Worm (Caenorhabditis elegans): Measurements from ENCODE around the gene B0432.7.

B0432.7 gene

ce11 chrII:285627-286550 lies 12.1 kb upstream of the B0432.7 start, which contains the start of gene B0432.10 (continued):
- TF ChIP-seq nhr-77 (tag; optimal IDR thresholded peaks at IDR 0.05): peak; percentile 38
- TF ChIP-seq rnt-1 (tag; optimal IDR thresholded peaks at IDR 0.05): peak; percentile 89
- peak; percentile 88 for TF ChIP-seq dsc-1 (tag; optimal IDR thresholded peaks at IDR 0.05)
- peak; percentile 80 for TF ChIP-seq fkh-8 (tag; optimal IDR thresholded peaks at IDR 0.05)
- TF ChIP-seq C16A3.4 (tag; optimal IDR thresholded peaks at IDR 0.05): peak; percentile 85
- TF ChIP-seq snpc-4 (tag; optimal IDR thresholded peaks at IDR 0.05): peak; percentile 84
- peak; percentile 86 for TF ChIP-seq nhr-90 (tag; optimal IDR thresholded peaks at IDR 0.05; ENCODE audit: poor library complexity)
- peak; percentile 99 for TF ChIP-seq mep-1 (tag; optimal IDR thresholded peaks at IDR 0.05)
- TF ChIP-seq ceh-82 (tag; optimal IDR thresholded peaks at IDR 0.05): peak; percentile 92 to 93 (median 93)
- TF ChIP-seq egl-27 (tag; optimal IDR thresholded peaks at IDR 0.05): no peak
- TF ChIP-seq fkh-10 (GFP tag; optimal IDR thresholded peaks at IDR 0.05): no peak
- no peak for TF ChIP-seq unc-62 (GFP tag; optimal IDR thresholded peaks at IDR 0.05)
- TF ChIP-seq ama-1 (optimal IDR thresholded peaks at IDR 0.05): no peak
- TF ChIP-seq aly-2 (tag; optimal IDR thresholded peaks at IDR 0.05): peak; percentile 23
- no peak for TF ChIP-seq zag-1 (tag; optimal IDR thresholded peaks at IDR 0.05)
- TF ChIP-seq sox-4 (tag; optimal IDR thresholded peaks at IDR 0.05): peak; percentile 62
- TF ChIP-seq lin-14 (GFP tag; optimal IDR thresholded peaks at IDR 0.05): peak; percentile 89
- TF ChIP-seq ceh-63 (GFP tag; optimal IDR thresholded peaks at IDR 0.05): no peak
- peak in 1 of 2 experiments; percentile 72 for TF ChIP-seq mdl-1 (tag; optimal IDR thresholded peaks at IDR 0.05)
- TF ChIP-seq hlh-17 (GFP tag; optimal IDR thresholded peaks at IDR 0.05; ENCODE audit: borderline replicate concordance): no peak
- TF ChIP-seq elt-3 (tag; optimal IDR thresholded peaks at IDR 0.05): peak in 2 of 6 experiments; percentile 68 to 92
- TF ChIP-seq dpl-1 (GFP tag; optimal IDR thresholded peaks at IDR 0.05): peak; percentile 97 to 98 (median 97)
- no peak for TF ChIP-seq ets-5 (GFP tag; IDR thresholded peaks at IDR 0.05)
- TF ChIP-seq nhr-71 (tag; optimal IDR thresholded peaks at IDR 0.05): peak; percentile 91
- peak; percentile 43 for TF ChIP-seq ceh-90 (tag; optimal IDR thresholded peaks at IDR 0.05)
- TF ChIP-seq vab-15 (tag; optimal IDR thresholded peaks at IDR 0.05): no peak
- TF ChIP-seq efl-3 (GFP tag; optimal IDR thresholded peaks at IDR 0.05): no peak
- peak; percentile 77 for TF ChIP-seq grh-1 (GFP tag; IDR thresholded peaks at IDR 0.05)
- no peak for TF ChIP-seq Y116A8C.19 (tag; optimal IDR thresholded peaks at IDR 0.05; ENCODE audit: borderline replicate concordance)
- TF ChIP-seq nhr-11 (tag; optimal IDR thresholded peaks at IDR 0.05): peak; percentile 69
- peak; percentile 55 for TF ChIP-seq zip-4 (GFP tag; optimal IDR thresholded peaks at IDR 0.05)
- no peak for TF ChIP-seq C34B4.2 (tag; optimal IDR thresholded peaks at IDR 0.05)
- TF ChIP-seq aha-1 (tag; optimal IDR thresholded peaks at IDR 0.05): peak; percentile 32
- TF ChIP-seq lin-35 (GFP tag; optimal IDR thresholded peaks at IDR 0.05): peak; percentile 95 to 97
- TF ChIP-seq snu-23 (GFP tag; optimal IDR thresholded peaks at IDR 0.05): peak; percentile 93
- TF ChIP-seq nhr-237 (tag; optimal IDR thresholded peaks at IDR 0.05): peak; percentile 53
- TF ChIP-seq blmp-1 (tag; optimal IDR thresholded peaks at IDR 0.05): peak; percentile 77
- TF ChIP-seq tlp-1 (tag; optimal IDR thresholded peaks at IDR 0.05): no peak
- peak; percentile 78 for TF ChIP-seq unc-86 (tag; optimal IDR thresholded peaks at IDR 0.05)
- TF ChIP-seq nhr-84 (tag; optimal IDR thresholded peaks at IDR 0.05): no peak
- no peak for TF ChIP-seq hlh-4 (tag; optimal IDR thresholded peaks at IDR 0.05)
- peak; percentile 82 for TF ChIP-seq lin-15B (tag; optimal IDR thresholded peaks at IDR 0.05)
- TF ChIP-seq unc-98 (GFP tag; IDR thresholded peaks at IDR 0.05): no peak
- TF ChIP-seq fos-1 (tag; optimal IDR thresholded peaks at IDR 0.05): peak; percentile 55
- TF ChIP-seq nhr-47 (tag; optimal IDR thresholded peaks at IDR 0.05): peak; percentile 92
- no peak for TF ChIP-seq mef-2 (tag; optimal IDR thresholded peaks at IDR 0.05)
- no peak for TF ChIP-seq nhr-12 (tag; optimal IDR thresholded peaks at IDR 0.05)
- TF ChIP-seq lir-3 (tag; optimal IDR thresholded peaks at IDR 0.05; ENCODE audit: poor library complexity): no peak
- TF ChIP-seq ztf-4 (tag; optimal IDR thresholded peaks at IDR 0.05): peak; percentile 27
- TF ChIP-seq mab-9 (GFP tag; IDR thresholded peaks at IDR 0.05): peak; percentile 82
- peak; percentile 81 for TF ChIP-seq egl-13 (tag; optimal IDR thresholded peaks at IDR 0.05)

Data from whole organism, L1 larva.